Worm (Caenorhabditis elegans) whole organism, L3 larva: ENCODE results near the gene rps-23.

Source experiments
- R02D3.7 ChIP-seq: fragments of 150-350 bp; optimal IDR thresholded peaks from 2 replicates; lab custom pipeline; 2014; ENCODE audit warnings: missing biosample characterization, missing genetic modification characterization
- aly-2 ChIP-seq: fragments of 150-350 bp; optimal IDR thresholded peaks from 2 replicates; lab custom pipeline; 2014; ENCODE audit warnings: missing biosample characterization, missing genetic modification characterization
- ama-1 ChIP-seq: fragments of 150-350 bp; optimal IDR thresholded peaks from 2 replicates; lab custom pipeline; 2018
- ceh-28 ChIP-seq: fragments of 150-350 bp; optimal IDR thresholded peaks from 2 replicates; lab custom pipeline; 2014; ENCODE audit warnings: missing biosample characterization, missing genetic modification reagents, missing genetic modification characterization
- ceh-9 ChIP-seq: sonication (generic microtip); optimal IDR thresholded peaks from 2 replicates; lab custom pipeline; 2018; ENCODE audit warnings: missing biosample characterization, missing genetic modification characterization
- egl-27 ChIP-seq: sonication (generic microtip); optimal IDR thresholded peaks from 4 replicates; lab custom pipeline; 2017; ENCODE audit warnings: missing biosample characterization, missing genetic modification reagents, missing genetic modification characterization
- elt-1 ChIP-seq: fragments of 150-350 bp; optimal IDR thresholded peaks from 2 replicates; lab custom pipeline; 2014; ENCODE audit warnings: missing biosample characterization, missing genetic modification characterization
- elt-2 ChIP-seq: sonication (generic microtip); optimal IDR thresholded peaks from 2 replicates; lab custom pipeline; 2016; ENCODE audit warnings: missing genetic modification reagents, mild to moderate bottlenecking, missing genetic modification characterization, missing compliant biosample characterization
- elt-3 ChIP-seq, 3 experiments: fragments of 150-350 bp in 1 of 3; sonication (generic microtip) in 2 of 3; optimal IDR thresholded peaks; 2 replicates in 2 of 3; 4 replicates in 1 of 3; lab custom pipeline; 2014 to 2017; ENCODE audit warnings: missing biosample characterization in 3 of 3, missing genetic modification characterization in 3 of 3
- fkh-10 ChIP-seq: sonication (generic microtip); optimal IDR thresholded peaks from 2 replicates; lab custom pipeline; 2017; ENCODE audit warnings: missing biosample characterization, missing genetic modification reagents, missing genetic modification characterization
- fos-1 ChIP-seq: fragments of 150-350 bp; optimal IDR thresholded peaks from 2 replicates; lab custom pipeline; 2014; ENCODE audit warnings: missing biosample characterization, missing genetic modification characterization
- hmg-11 ChIP-seq: sonication (generic microtip); optimal IDR thresholded peaks from 2 replicates; lab custom pipeline; 2016; ENCODE audit warnings: missing genetic modification characterization, missing compliant biosample characterization
- jun-1 ChIP-seq: fragments of 150-350 bp; optimal IDR thresholded peaks from 2 replicates; lab custom pipeline; 2014; ENCODE audit warnings: missing biosample characterization, missing genetic modification reagents, missing genetic modification characterization
- lin-15B ChIP-seq: fragments of 150-350 bp; optimal IDR thresholded peaks from 2 replicates; lab custom pipeline; 2014; ENCODE audit warnings: missing biosample characterization, missing genetic modification characterization
- mdl-1 ChIP-seq: fragments of 150-350 bp; optimal IDR thresholded peaks from 2 replicates; lab custom pipeline; 2014; ENCODE audit warnings: missing biosample characterization, missing genetic modification characterization
- mml-1 ChIP-seq: fragments of 150-350 bp; sonication (generic microtip); optimal IDR thresholded peaks from 3 replicates; lab custom pipeline; 2014; ENCODE audit warnings: missing biosample characterization, missing genetic modification characterization
- nhr-12 ChIP-seq: fragments of 150-350 bp; optimal IDR thresholded peaks from 2 replicates; lab custom pipeline; 2014; ENCODE audit warnings: missing biosample characterization, missing genetic modification characterization
- nhr-237 ChIP-seq: fragments of 150-350 bp; optimal IDR thresholded peaks from 2 replicates; lab custom pipeline; 2014; ENCODE audit warnings: missing biosample characterization, missing genetic modification characterization
- nhr-25 ChIP-seq: sonication (generic microtip); optimal IDR thresholded peaks from 2 replicates; lab custom pipeline; 2017; ENCODE audit warnings: missing biosample characterization, missing genetic modification characterization
- nhr-43 ChIP-seq: sonication (generic microtip); optimal IDR thresholded peaks from 2 replicates; lab custom pipeline; 2016; ENCODE audit warnings: mild to moderate bottlenecking, missing genetic modification characterization, missing compliant biosample characterization; ENCODE audit not compliant: poor library complexity, severe bottlenecking
- nhr-67 ChIP-seq: fragments of 150-350 bp; optimal IDR thresholded peaks from 2 replicates; lab custom pipeline; 2014; ENCODE audit warnings: missing biosample characterization, missing genetic modification characterization
- nhr-77 ChIP-seq: fragments of 150-350 bp; optimal IDR thresholded peaks from 2 replicates; lab custom pipeline; 2014; ENCODE audit warnings: missing biosample characterization, missing genetic modification characterization
- pha-4 ChIP-seq: fragments of 150-350 bp; optimal IDR thresholded peaks from 2 replicates; lab custom pipeline; 2014; ENCODE audit warnings: missing biosample characterization, missing genetic modification reagents, missing genetic modification characterization
- skn-1 ChIP-seq: fragments of 150-350 bp; optimal IDR thresholded peaks from 2 replicates; lab custom pipeline; 2014; ENCODE audit warnings: missing biosample characterization, missing genetic modification characterization
- snpc-4 ChIP-seq: fragments of 150-350 bp; optimal IDR thresholded peaks from 2 replicates; lab custom pipeline; 2014; ENCODE audit warnings: missing biosample characterization, missing genetic modification characterization
- unc-39 ChIP-seq: sonication (generic microtip); optimal IDR thresholded peaks from 4 replicates; lab custom pipeline; 2017; ENCODE audit warnings: missing biosample characterization, missing genetic modification characterization
- unc-62 ChIP-seq: fragments of 150-350 bp; sonication (generic microtip); optimal IDR thresholded peaks from 4 replicates; lab custom pipeline; 2014; ENCODE audit warnings: missing biosample characterization, missing genetic modification reagents, missing genetic modification characterization
- zag-1 ChIP-seq: fragments of 150-350 bp; optimal IDR thresholded peaks from 2 replicates; lab custom pipeline; 2014; ENCODE audit warnings: missing biosample characterization, missing genetic modification characterization
- ztf-4 ChIP-seq: fragments of 150-350 bp; optimal IDR thresholded peaks from 2 replicates; lab custom pipeline; 2014; ENCODE audit warnings: missing biosample characterization, missing genetic modification characterization

Gene rps-23

DNA sequence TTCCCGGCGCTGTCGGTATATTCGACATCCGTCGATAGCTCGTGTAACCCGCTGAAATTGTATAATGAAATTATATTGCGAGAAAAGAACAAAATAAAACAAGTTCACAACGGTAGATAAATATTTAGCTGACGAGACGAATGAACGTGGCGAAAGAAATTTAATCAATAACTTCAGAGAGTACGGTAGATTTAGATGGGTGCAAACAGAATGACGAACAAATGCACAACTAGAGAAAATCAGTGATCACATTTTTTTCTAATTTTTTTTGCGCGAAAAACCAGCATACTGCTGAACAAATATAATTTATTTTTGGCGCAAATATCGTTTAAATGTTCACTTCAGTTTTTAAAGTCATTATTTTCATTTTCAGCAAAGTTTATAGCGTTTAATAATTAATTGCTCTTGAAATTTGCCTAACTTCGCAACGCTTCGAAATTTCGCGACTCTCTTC is 30.1 kb downstream of the rps-23 start, which contains the start of gene sec-24.2:
TSS of gene sec-24.2 (minus strand) at position 51 of the 454 bp plus-strand sequence.
- TF ChIP-seq zag-1 (tag; lab: Kevin White, UChicago) (no peak), nhr-25 (tag; lab: Kevin White, UChicago) (no peak), ztf-4 (no peak), unc-39 (tag; lab: Kevin White, UChicago) (no peak), ama-1 (lab: Kevin White, UChicago) (no peak)

DNA sequence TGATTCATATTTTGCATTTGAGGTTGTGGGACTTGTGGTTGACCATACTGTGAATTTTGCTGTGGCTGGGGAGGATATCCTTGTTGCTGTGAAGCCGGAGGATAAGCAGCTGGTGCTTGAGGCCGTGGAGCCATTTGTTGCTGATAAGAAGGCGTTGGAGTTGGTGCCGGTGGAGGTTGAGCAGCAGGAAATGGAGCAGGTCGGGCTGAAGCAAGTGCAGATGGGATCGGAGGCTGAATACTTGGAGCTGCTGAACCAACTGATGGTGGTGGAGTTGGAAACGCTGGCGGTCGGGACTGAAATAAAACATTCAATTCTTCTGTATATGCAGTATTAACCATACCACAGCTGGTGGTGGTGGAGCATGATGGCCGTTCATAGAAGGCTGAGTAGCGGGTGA is 30.9 kb downstream of the rps-23 start:
- TF ChIP-seq elt-2 (tag; lab: Kevin White, UChicago) (no peak), elt-3 (tag; optimal IDR thresholded peaks at IDR 0.05; lab: Kevin White, UChicago) (no peak), jun-1 (tag; lab: Kevin White, UChicago) (no peak), aly-2 (tag; lab: Kevin White, UChicago) (no peak), nhr-43 (tag; lab: Kevin White, UChicago) (no peak), nhr-67 (tag; lab: Kevin White, UChicago) (no peak), nhr-25 (tag; lab: Kevin White, UChicago) (no peak), nhr-77 (tag; lab: Kevin White, UChicago) (no peak), mdl-1 (no peak), skn-1 (no peak)

DNA sequence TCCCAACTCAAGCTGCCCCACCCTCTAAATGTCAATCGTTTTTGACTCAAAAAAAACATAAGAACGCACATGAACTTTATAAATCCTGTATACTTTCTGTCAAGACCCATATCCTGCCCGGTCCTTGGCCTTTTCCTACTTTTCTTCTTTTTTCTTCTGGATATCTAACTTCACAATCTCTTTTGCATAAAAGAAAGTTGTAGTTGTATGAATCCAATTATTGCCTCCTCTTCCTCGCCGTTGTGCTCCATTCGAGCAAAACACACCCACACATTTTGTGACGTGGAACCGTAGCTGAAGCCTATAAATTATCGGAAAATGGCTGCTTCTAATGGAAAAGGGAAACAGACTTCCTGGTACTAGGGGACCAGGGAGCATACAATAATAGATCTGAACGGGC is 40.6 kb downstream of the rps-23 start:
- TF ChIP-seq hmg-11 (tag; lab: Kevin White, UChicago) (no peak), snpc-4 (tag; lab: Kevin White, UChicago) (no peak), aly-2 (tag; lab: Kevin White, UChicago) (no peak), fkh-10 (GFP tag; lab: Kevin White, UChicago) (peak; percentile 88), pha-4 (tag; lab: Kevin White, UChicago) (no peak)

DNA sequence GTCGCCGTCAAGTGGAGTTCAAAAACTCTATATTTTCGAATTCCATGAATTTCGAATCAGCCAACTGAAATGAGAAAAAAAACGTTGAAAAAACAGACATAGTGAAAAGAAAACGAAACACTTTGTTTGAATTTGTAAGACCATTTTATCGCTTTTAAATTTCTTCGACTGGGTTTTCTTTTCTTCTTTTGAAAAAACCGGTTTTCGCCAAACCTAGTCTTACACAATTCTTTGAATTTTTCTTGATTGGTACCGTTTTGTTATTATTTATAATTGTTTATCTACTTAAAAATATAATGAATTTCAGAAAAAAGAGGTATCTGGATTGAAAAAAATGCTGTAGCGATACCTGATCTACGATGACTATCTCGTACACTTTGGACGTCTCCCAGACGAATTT is 41.2 kb downstream of the rps-23 start, which contains the start of gene best-22:
TSS of gene best-22 (plus strand) at position 301 of the 400 bp plus-strand sequence.
- TF ChIP-seq nhr-237 (tag; lab: Kevin White, UChicago) (no peak), nhr-12 (tag; lab: Kevin White, UChicago) (no peak), unc-62 (GFP tag; lab: Kevin White, UChicago) (no peak), fos-1 (no peak), elt-1 (tag; lab: Kevin White, UChicago) (no peak)

DNA sequence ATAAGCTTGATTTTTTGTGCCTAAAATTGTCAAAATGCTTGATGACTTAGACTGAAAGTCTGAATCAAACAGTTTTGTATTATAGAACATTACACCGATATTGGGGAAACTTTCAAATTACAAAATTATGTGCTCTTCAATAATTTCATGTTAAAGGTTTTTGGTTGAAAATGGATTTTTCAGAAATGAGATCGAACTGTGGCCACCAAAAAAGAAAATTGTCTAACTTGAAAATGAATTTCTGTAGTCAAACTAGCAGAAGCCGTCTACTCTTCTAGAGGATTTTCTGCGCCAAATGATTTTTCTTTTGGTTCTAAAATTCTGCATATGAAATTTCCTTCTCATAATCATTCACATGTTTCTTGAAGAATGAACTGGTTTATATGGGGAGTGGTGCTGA is 50.0 kb downstream of the rps-23 start:
- no peak for TF ChIP-seq egl-27 (tag; lab: Kevin White, UChicago)
- no peak for TF ChIP-seq elt-2 (tag; lab: Kevin White, UChicago)
- TF ChIP-seq skn-1 = no peak
- TF ChIP-seq nhr-25 (tag; lab: Kevin White, UChicago) = no peak
- TF ChIP-seq ceh-9 (tag; lab: Kevin White, UChicago) = no peak
- TF ChIP-seq hmg-11 (tag; lab: Kevin White, UChicago) = no peak
- no peak for TF ChIP-seq mml-1 (tag; lab: Kevin White, UChicago)
- TF ChIP-seq pha-4 (tag; lab: Kevin White, UChicago) = no peak
- TF ChIP-seq nhr-12 (tag; lab: Kevin White, UChicago) = no peak
- no peak for TF ChIP-seq ceh-28 (tag; lab: Kevin White, UChicago)
- no peak for TF ChIP-seq R02D3.7 (tag; lab: Kevin White, UChicago)
- TF ChIP-seq lin-15B (tag; lab: Kevin White, UChicago) = no peak
